Worm (Caenorhabditis elegans) whole organism, mixed stage, embryonic: ENCODE data around the gene nhr-120.

Experiments used
- M03D4.4 ChIP-seq: sonication (generic microtip); optimal IDR thresholded peaks from 2 replicates; lab custom pipeline; 2017; ENCODE audit warnings: mild to moderate bottlenecking, missing genetic modification characterization, missing compliant biosample characterization
- bed-3 ChIP-seq: fragments of 200-800 bp; sonication (Bioruptor generic); optimal IDR thresholded peaks from 3 replicates; lab custom pipeline; 2018; ENCODE audit warnings: mild to moderate bottlenecking, missing genetic modification characterization, moderate library complexity, missing compliant biosample characterization
- blmp-1 ChIP-seq: fragments of 150-350 bp; optimal IDR thresholded peaks from 2 replicates; lab custom pipeline; 2014; ENCODE audit warnings: missing biosample characterization, missing genetic modification characterization
- ceh-43 ChIP-seq: fragments of 200-800 bp; sonication (Bioruptor generic); optimal IDR thresholded peaks from 2 replicates; lab custom pipeline; 2018; ENCODE audit warnings: mild to moderate bottlenecking, missing genetic modification characterization, moderate library complexity, missing compliant biosample characterization
- ceh-83 ChIP-seq: fragments of 200-800 bp; sonication (Bioruptor generic); optimal IDR thresholded peaks from 2 replicates; lab custom pipeline; 2018; ENCODE audit warnings: mild to moderate bottlenecking, missing genetic modification characterization, missing compliant biosample characterization
- ces-1 ChIP-seq: fragments of 150-350 bp; optimal IDR thresholded peaks from 2 replicates; lab custom pipeline; 2014; ENCODE audit warnings: missing biosample characterization, missing genetic modification reagents, missing genetic modification characterization
- cnd-1 ChIP-seq: fragments of 200-800 bp; sonication (Bioruptor generic); optimal IDR thresholded peaks from 2 replicates; lab custom pipeline; 2018; ENCODE audit warnings: mild to moderate bottlenecking, missing genetic modification characterization, missing compliant biosample characterization
- drap-1 ChIP-seq: fragments of 200-800 bp; sonication (Bioruptor generic); optimal IDR thresholded peaks from 3 replicates; lab custom pipeline; 2018; ENCODE audit warnings: mild to moderate bottlenecking, missing genetic modification characterization, missing compliant biosample characterization
- elt-1 ChIP-seq: sonication (generic microtip); optimal IDR thresholded peaks from 2 replicates; lab custom pipeline; 2017; ENCODE audit warnings: missing genetic modification characterization, mild to moderate bottlenecking, missing compliant biosample characterization, antibody characterized with exemption, moderate library complexity, borderline replicate concordance; ENCODE audit not compliant: insufficient read depth
- elt-3 ChIP-seq: fragments of 150-350 bp; optimal IDR thresholded peaks from 2 replicates; lab custom pipeline; 2014; ENCODE audit warnings: missing biosample characterization, missing genetic modification characterization
- flh-1 ChIP-seq: fragments of 200-800 bp; sonication (Bioruptor generic); optimal IDR thresholded peaks from 2 replicates; lab custom pipeline; 2018; ENCODE audit warnings: mild to moderate bottlenecking, missing genetic modification characterization, moderate library complexity, missing compliant biosample characterization
- ham-2 ChIP-seq: fragments of 200-800 bp; sonication (Bioruptor generic); optimal IDR thresholded peaks from 2 replicates; lab custom pipeline; 2018; ENCODE audit warnings: mild to moderate bottlenecking, missing genetic modification characterization, missing compliant biosample characterization
- hlh-1 ChIP-seq: fragments of 150-350 bp; optimal IDR thresholded peaks from 2 replicates; lab custom pipeline; 2014; ENCODE audit warnings: missing biosample characterization, missing genetic modification reagents, missing genetic modification characterization
- lin-13 ChIP-seq: fragments of 150-350 bp; optimal IDR thresholded peaks from 2 replicates; lab custom pipeline; 2014; ENCODE audit warnings: missing biosample characterization, missing genetic modification characterization
- lin-32 ChIP-seq: fragments of 200-800 bp; sonication (Bioruptor generic); optimal IDR thresholded peaks from 2 replicates; lab custom pipeline; 2018; ENCODE audit warnings: mild to moderate bottlenecking, missing genetic modification characterization, missing compliant biosample characterization
- lsy-2 ChIP-seq: fragments of 150-350 bp; optimal IDR thresholded peaks from 2 replicates; lab custom pipeline; 2014; ENCODE audit warnings: missing biosample characterization, missing genetic modification characterization
- mab-5 ChIP-seq: fragments of 150-350 bp; optimal IDR thresholded peaks from 2 replicates; lab custom pipeline; 2014; ENCODE audit warnings: missing biosample characterization, missing genetic modification characterization
- mep-1 ChIP-seq: fragments of 150-350 bp; optimal IDR thresholded peaks from 2 replicates; lab custom pipeline; 2017; ENCODE audit warnings: missing biosample characterization, missing genetic modification reagents, missing genetic modification characterization, inconsistent platforms
- mls-2 ChIP-seq: sonication (generic microtip); optimal IDR thresholded peaks from 2 replicates; lab custom pipeline; 2016; ENCODE audit warnings: mild to moderate bottlenecking, missing genetic modification characterization, moderate library complexity, missing compliant biosample characterization
- nhr-12 ChIP-seq: fragments of 150-350 bp; optimal IDR thresholded peaks from 2 replicates; lab custom pipeline; 2014; ENCODE audit warnings: missing biosample characterization, missing genetic modification characterization
- nhr-28 ChIP-seq: fragments of 150-350 bp; optimal IDR thresholded peaks from 2 replicates; lab custom pipeline; 2014; ENCODE audit warnings: missing biosample characterization, missing genetic modification characterization
- nhr-76 ChIP-seq: sonication (generic microtip); optimal IDR thresholded peaks from 2 replicates; lab custom pipeline; 2017; ENCODE audit warnings: missing biosample characterization, missing genetic modification characterization
- pha-4 ChIP-seq: fragments of 150-350 bp; optimal IDR thresholded peaks from 2 replicates; lab custom pipeline; 2018; ENCODE audit warnings: missing biosample characterization, missing genetic modification reagents, missing genetic modification characterization
- sem-2 ChIP-seq: fragments of 200-800 bp; sonication (Bioruptor generic); optimal IDR thresholded peaks from 2 replicates; lab custom pipeline; 2018; ENCODE audit warnings: mild to moderate bottlenecking, missing genetic modification characterization, missing compliant biosample characterization
- snpc-4 ChIP-seq: fragments of 150-350 bp; optimal IDR thresholded peaks from 2 replicates; lab custom pipeline; 2014; ENCODE audit warnings: missing biosample characterization, missing genetic modification characterization
- sptf-1 ChIP-seq: sonication (generic microtip); optimal IDR thresholded peaks from 2 replicates; lab custom pipeline; 2017; ENCODE audit warnings: mild to moderate bottlenecking, missing genetic modification characterization, moderate library complexity, missing compliant biosample characterization
- tbx-8 ChIP-seq: fragments of 200-800 bp; sonication (Bioruptor generic); optimal IDR thresholded peaks from 2 replicates; lab custom pipeline; 2018; ENCODE audit warnings: mild to moderate bottlenecking, missing genetic modification characterization, moderate library complexity, missing compliant biosample characterization
- unc-120 ChIP-seq: sonication (generic microtip); optimal IDR thresholded peaks from 2 replicates; lab custom pipeline; 2017; ENCODE audit warnings: missing genetic modification characterization, missing compliant biosample characterization; ENCODE audit not compliant: poor library complexity, severe bottlenecking
- unc-62 ChIP-seq: fragments of 150-350 bp; optimal IDR thresholded peaks from 2 replicates; lab custom pipeline; 2014; ENCODE audit warnings: missing biosample characterization, missing genetic modification reagents, missing genetic modification characterization
- ztf-11 ChIP-seq: fragments of 150-350 bp; optimal IDR thresholded peaks from 2 replicates; lab custom pipeline; 2014; ENCODE audit warnings: missing biosample characterization, missing genetic modification characterization

Gene nhr-120

ce11 chrX:6644971-6645704 lies 4.7 kb upstream of the nhr-120 start, which contains the start of gene C56E10.3:
TSS of gene C56E10.3 (plus strand) at chrX:6645654.
- TF ChIP-seq mab-5 (tag; lab: Kevin White, UChicago) (no peak), lsy-2 (no peak), hlh-1 (tag; lab: Kevin White, UChicago) (no peak), ceh-83 (GFP tag; lab: Kevin White, UChicago) (no peak), elt-1 (no peak), lin-13 (no peak), elt-3 (no peak), sptf-1 (tag; lab: Kevin White, UChicago) (no peak), cnd-1 (no peak), bed-3 (no peak), ztf-11 (tag; lab: Kevin White, UChicago) (no peak)

ce11 chrX:6642798-6643197 lies 2.4 kb upstream of the nhr-120 start:
- TF ChIP-seq pha-4 (no peak), drap-1 (GFP tag; lab: Kevin White, UChicago) (no peak), mab-5 (tag; lab: Kevin White, UChicago) (no peak), bed-3 (no peak), lsy-2 (no peak), nhr-12 (tag; lab: Kevin White, UChicago) (no peak), unc-62 (GFP tag; lab: Kevin White, UChicago) (no peak), elt-3 (no peak), M03D4.4 (tag; lab: Kevin White, UChicago) (no peak)
- TF ChIP-seq, all 35 proteins: peak for 0

ce11 chrX:6641509-6641908 lies 1.1 kb upstream of the nhr-120 start:
- TF ChIP-seq snpc-4 (tag; lab: Kevin White, UChicago), result no peak
- no peak for TF ChIP-seq unc-62 (GFP tag; lab: Kevin White, UChicago)
- TF ChIP-seq mep-1 (tag; lab: Kevin White, UChicago), result no peak
- TF ChIP-seq nhr-12 (tag; lab: Kevin White, UChicago), result no peak
- no peak for TF ChIP-seq flh-1
- no peak for TF ChIP-seq mls-2 (tag; lab: Kevin White, UChicago)
- no peak for TF ChIP-seq sptf-1 (tag; lab: Kevin White, UChicago)
- TF ChIP-seq sem-2 (GFP tag; lab: Kevin White, UChicago), result no peak
- TF ChIP-seq cnd-1, result no peak
- no peak for TF ChIP-seq mab-5 (tag; lab: Kevin White, UChicago)
- TF ChIP-seq drap-1 (GFP tag; lab: Kevin White, UChicago), result no peak
- TF ChIP-seq nhr-28 (tag; lab: Kevin White, UChicago), result no peak
- no peak for TF ChIP-seq nhr-76
- no peak for TF ChIP-seq ceh-43
- TF ChIP-seq hlh-1 (tag; lab: Kevin White, UChicago), result no peak

- TF ChIP-seq tbx-8 (GFP tag; lab: Kevin White, UChicago) (no peak), lin-32 (GFP tag; lab: Kevin White, UChicago) (no peak), M03D4.4 (tag; lab: Kevin White, UChicago) (no peak), blmp-1 (no peak), mls-2 (tag; lab: Kevin White, UChicago) (no peak), ceh-43 (no peak), pha-4 (no peak), ceh-83 (GFP tag; lab: Kevin White, UChicago) (no peak), nhr-12 (tag; lab: Kevin White, UChicago) (no peak), mab-5 (tag; lab: Kevin White, UChicago) (no peak), unc-120 (tag; lab: Kevin White, UChicago) (no peak), ham-2 (GFP tag; lab: Kevin White, UChicago) (no peak), ces-1 (GFP tag; lab: Kevin White, UChicago) (no peak), sem-2 (GFP tag; lab: Kevin White, UChicago) (no peak), hlh-1 (tag; lab: Kevin White, UChicago) (no peak), nhr-28 (tag; lab: Kevin White, UChicago) (no peak), unc-62 (GFP tag; lab: Kevin White, UChicago) (no peak)
- TF ChIP-seq, all 35 proteins: peak for 0
Observed at ce11 chrX:6638985-6639573, 1.3 kb downstream of the nhr-120 start.
